Fruit fly (Drosophila melanogaster) S2 (cell line): Measurements from ENCODE around the gene halo.

Experiments used
- CG8478 ChIP-seq: fragments of >200 bp; optimal IDR thresholded peaks from 2 replicates; lab custom pipeline; 2018
- CTCF ChIP-seq, 2 experiments: fragments of >200 bp; optimal IDR thresholded peaks; 2 replicates each; lab custom pipeline; 2018

dm6 chr2L:1522397-1522796 is 4.4 kb upstream of the halo start, which contains the start of gene Or22b:
- TF ChIP-seq CG8478 (no peak), CTCF (optimal IDR thresholded peaks at IDR 0.05; lab: Kevin White, UChicago) (no peak)
